Worm (Caenorhabditis elegans): ENCODE measurements around the gene B0524.5.

DNA sequence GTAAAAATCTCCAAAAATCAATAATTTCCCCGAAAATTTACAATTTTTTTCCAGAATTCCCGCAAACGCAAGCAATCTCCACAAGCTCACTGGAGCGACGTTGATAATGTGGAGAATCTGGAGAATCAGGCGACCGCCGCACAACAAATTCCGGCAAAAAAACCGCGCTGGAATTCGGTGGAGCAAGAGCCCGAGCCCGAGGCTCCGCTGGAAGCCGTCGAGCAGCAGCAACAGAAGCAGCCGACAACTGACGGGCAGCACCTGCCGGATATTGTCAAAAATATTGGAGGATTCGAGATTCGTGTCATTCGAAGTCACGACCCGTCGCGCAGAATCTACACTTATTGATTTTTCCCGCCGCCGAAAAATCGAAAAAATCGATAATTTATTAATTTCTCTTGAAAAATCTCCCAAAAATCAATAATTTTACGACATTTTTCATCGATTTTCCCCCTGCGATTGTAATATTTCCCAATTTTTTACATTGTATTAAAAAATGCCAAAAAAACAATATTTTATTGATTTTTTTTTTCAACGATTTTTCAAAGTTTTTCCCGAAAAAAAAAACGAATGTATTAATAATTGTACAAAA, 41.5 kb downstream of the B0524.5 start:
- TF ChIP-seq rnt-1 (tag; optimal IDR thresholded peaks at IDR 0.05) (no peak), nhr-76 (tag; optimal IDR thresholded peaks at IDR 0.05) (no peak), unc-130 (tag; optimal IDR thresholded peaks at IDR 0.05) (no peak), mab-9 (GFP tag; IDR thresholded peaks at IDR 0.05) (no peak), aly-2 (tag; optimal IDR thresholded peaks at IDR 0.05) (no peak)
